Worm (Caenorhabditis elegans): Measurements from ENCODE around the gene Y7A9A.1.

ce11 chrIV:16199831-16200230 lies 3.0 kb downstream of the Y7A9A.1 start:
- TF ChIP-seq unc-62 (GFP tag; optimal IDR thresholded peaks at IDR 0.05 in 1 of 2): peak in 1 of 2 experiments; percentile 96
- TF ChIP-seq unc-62 (tag; optimal IDR thresholded peaks at IDR 0.05): no peak
- no peak for TF ChIP-seq nhr-237 (tag; optimal IDR thresholded peaks at IDR 0.05)
- no peak for TF ChIP-seq lin-39 (tag; optimal IDR thresholded peaks at IDR 0.05)
- TF ChIP-seq skn-1 (tag; optimal IDR thresholded peaks at IDR 0.05): no peak
- no peak for TF ChIP-seq dmd-8 (GFP tag; IDR thresholded peaks at IDR 0.05)
- TF ChIP-seq unc-130 (GFP tag; optimal IDR thresholded peaks at IDR 0.05): no peak
- no peak for TF ChIP-seq lin-13 (GFP tag; optimal IDR thresholded peaks at IDR 0.05)

Data from whole organism, L4 larva.